Fruit fly (Drosophila melanogaster) whole organism, embryonic: ENCODE results near the gene CG6230.
A peak's percentile ranks its signal among the peaks of the same experiment; 100 is the strongest.

Experiments
- Aef1 ChIP-seq: fragments of 200-800 bp; sonication (Bioruptor generic); IDR thresholded peaks from 3 replicates; pipeline ENCODE4 v1.3.6; 2022; ENCODE audit warnings: missing biosample characterization, missing genetic modification characterization
- Asciz ChIP-seq: fragments of 200-800 bp; sonication (Bioruptor generic); optimal IDR thresholded peaks from 2 replicates; lab custom pipeline; 2017; ENCODE audit warnings: missing biosample characterization, mild to moderate bottlenecking, missing genetic modification characterization, missing genetic modification reagents
- CG10959 ChIP-seq: fragments of 200-800 bp; sonication (Bioruptor generic); IDR thresholded peaks from 2 replicates; pipeline ENCODE4 v1.3.6; 2022; ENCODE audit warnings: missing biosample characterization, missing genetic modification characterization
- CG11696 ChIP-seq: fragments of 200-800 bp; sonication (Bioruptor generic); IDR thresholded peaks from 2 replicates; pipeline ENCODE4 v1.3.6; 2022; ENCODE audit warnings: missing biosample characterization, missing genetic modification characterization
- CG12155 ChIP-seq: fragments of 200-800 bp; sonication (Bioruptor generic); optimal IDR thresholded peaks from 3 replicates; lab custom pipeline; 2016; ENCODE audit warnings: missing biosample characterization, missing genetic modification characterization
- CG12219 ChIP-seq: fragments of 200-800 bp; sonication (Bioruptor generic); optimal IDR thresholded peaks from 3 replicates; lab custom pipeline; 2018; ENCODE audit warnings: missing biosample characterization, mild to moderate bottlenecking, missing genetic modification characterization
- CG13287 ChIP-seq: fragments of 200-800 bp; sonication (Bioruptor generic); IDR thresholded peaks from 2 replicates; pipeline ENCODE4 v1.3.6; 2022; ENCODE audit warnings: missing biosample characterization, missing genetic modification characterization; ENCODE audit not compliant: partially characterized antibody
- CG13424 ChIP-seq: fragments of 200-800 bp; sonication (Bioruptor generic); optimal IDR thresholded peaks from 2 replicates; lab custom pipeline; 2019; ENCODE audit warnings: missing biosample characterization, mild to moderate bottlenecking, missing genetic modification characterization, moderate library complexity
- CG1602 ChIP-seq: fragments of 200-800 bp; sonication (Bioruptor generic); optimal IDR thresholded peaks from 3 replicates; lab custom pipeline; 2016; ENCODE audit warnings: missing biosample characterization, missing genetic modification characterization
- CG1603 ChIP-seq: fragments of 200-800 bp; sonication (Bioruptor generic); optimal IDR thresholded peaks from 2 replicates; lab custom pipeline; 2019; ENCODE audit warnings: missing biosample characterization, mild to moderate bottlenecking, missing genetic modification characterization, moderate library complexity
- CG16815 ChIP-seq: fragments of 200-800 bp; sonication (Bioruptor generic); optimal IDR thresholded peaks from 3 replicates; lab custom pipeline; 2017; ENCODE audit warnings: missing biosample characterization, mild to moderate bottlenecking, missing genetic modification characterization
- CG17829 ChIP-seq: fragments of 200-800 bp; optimal IDR thresholded peaks from 2 replicates; lab custom pipeline; 2019; ENCODE audit warnings: missing biosample characterization, mild to moderate bottlenecking, missing genetic modification characterization, moderate library complexity
- CG18011 ChIP-seq: fragments of 200-800 bp; sonication (Bioruptor generic); optimal IDR thresholded peaks from 2 replicates; lab custom pipeline; 2017; ENCODE audit warnings: missing biosample characterization, missing genetic modification characterization, mild to moderate bottlenecking, moderate library complexity, missing genotype
- CG2116 ChIP-seq: fragments of 200-800 bp; sonication (Bioruptor generic); optimal IDR thresholded peaks from 3 replicates; lab custom pipeline; 2018; ENCODE audit warnings: missing biosample characterization, mild to moderate bottlenecking, missing genetic modification characterization
- CG3407 ChIP-seq: fragments of 200-800 bp; sonication (Bioruptor generic); optimal IDR thresholded peaks from 2 replicates; lab custom pipeline; 2018; ENCODE audit warnings: missing biosample characterization, mild to moderate bottlenecking, missing genetic modification characterization
- CG34224 ChIP-seq: fragments of 200-800 bp; sonication (Bioruptor generic); IDR thresholded peaks from 3 replicates; pipeline ENCODE4 v1.3.6; 2022; ENCODE audit warnings: missing biosample characterization, missing genetic modification characterization; ENCODE audit not compliant: partially characterized antibody
- CG4282 ChIP-seq: fragments of 200-800 bp; sonication (Bioruptor generic); optimal IDR thresholded peaks from 2 replicates; lab custom pipeline; 2016; ENCODE audit warnings: missing biosample characterization, missing genetic modification characterization
- CG4404 ChIP-seq: fragments of 200-800 bp; sonication (Bioruptor generic); IDR thresholded peaks from 2 replicates; pipeline ENCODE4 v1.3.6; 2022; ENCODE audit warnings: missing biosample characterization, missing genetic modification characterization
- CG4854 ChIP-seq: fragments of 200-800 bp; sonication (Bioruptor generic); optimal IDR thresholded peaks from 2 replicates; lab custom pipeline; 2016; ENCODE audit warnings: missing biosample characterization, missing genetic modification characterization, inconsistent platforms
- CG7372 ChIP-seq: fragments of 200-800 bp; sonication (Bioruptor generic); IDR thresholded peaks from 2 replicates; pipeline ENCODE4 v1.3.6; 2022; ENCODE audit warnings: missing biosample characterization, missing genetic modification characterization
- CG7963 ChIP-seq: fragments of 200-800 bp; sonication (Bioruptor generic); IDR thresholded peaks from 3 replicates; pipeline ENCODE4 v1.3.6; 2022; ENCODE audit warnings: missing biosample characterization, missing genetic modification characterization; ENCODE audit not compliant: partially characterized antibody
- CG9932 ChIP-seq: fragments of 200-800 bp; sonication (Bioruptor generic); IDR thresholded peaks from 2 replicates; pipeline ENCODE4 v1.3.6; 2022; ENCODE audit warnings: missing biosample characterization, missing genetic modification characterization
- D19A ChIP-seq: fragments of 200-800 bp; optimal IDR thresholded peaks from 3 replicates; lab custom pipeline; 2019; ENCODE audit warnings: missing biosample characterization, mild to moderate bottlenecking, missing genetic modification characterization, moderate library complexity
- MBD-R2 ChIP-seq: fragments of 200-800 bp; sonication (Bioruptor generic); IDR thresholded peaks from 2 replicates; pipeline ENCODE4 v1.3.6; 2022; ENCODE audit warnings: missing biosample characterization, missing genetic modification characterization
- Max ChIP-seq: fragments of 200-800 bp; sonication (Bioruptor generic); optimal IDR thresholded peaks from 2 replicates; lab custom pipeline; 2016; ENCODE audit warnings: missing biosample characterization, mild to moderate bottlenecking, missing genetic modification characterization
- Myb ChIP-seq: fragments of 200-800 bp; sonication (Bioruptor generic); optimal IDR thresholded peaks from 2 replicates; lab custom pipeline; 2016; ENCODE audit warnings: missing biosample characterization, missing genetic modification characterization
- Oaz ChIP-seq: fragments of 200-800 bp; sonication (Bioruptor generic); IDR thresholded peaks from 2 replicates; pipeline ENCODE4 v1.3.6; 2022; ENCODE audit warnings: missing biosample characterization, missing genetic modification characterization
- PHDP ChIP-seq: fragments of 200-800 bp; sonication (Bioruptor generic); optimal IDR thresholded peaks from 3 replicates; lab custom pipeline; 2018; ENCODE audit warnings: missing biosample characterization, mild to moderate bottlenecking, missing genetic modification characterization, moderate library complexity
- Ptx1 ChIP-seq: fragments of 200-800 bp; sonication (Bioruptor generic); IDR thresholded peaks from 2 replicates; pipeline ENCODE4 v1.3.6; 2022; ENCODE audit warnings: missing biosample characterization, missing genetic modification characterization
- Xbp1 ChIP-seq: fragments of 200-800 bp; sonication (Bioruptor generic); optimal IDR thresholded peaks from 3 replicates; lab custom pipeline; 2016; ENCODE audit warnings: missing biosample characterization, mild to moderate bottlenecking, missing genetic modification characterization
- YL-1 ChIP-seq: fragments of 200-800 bp; sonication (Bioruptor generic); optimal IDR thresholded peaks from 3 replicates; lab custom pipeline; 2017; ENCODE audit warnings: missing biosample characterization, mild to moderate bottlenecking, missing genetic modification characterization
- chinmo ChIP-seq: fragments of 200-800 bp; sonication (Bioruptor generic); IDR thresholded peaks from 4 replicates; pipeline ENCODE4 v1.3.6; 2022; ENCODE audit warnings: missing biosample characterization, missing genetic modification characterization; ENCODE audit not compliant: partially characterized antibody
- dmrt11E ChIP-seq: fragments of 200-800 bp; sonication (Bioruptor generic); optimal IDR thresholded peaks from 3 replicates; lab custom pipeline; 2018; ENCODE audit warnings: missing biosample characterization, mild to moderate bottlenecking, missing genetic modification characterization, moderate library complexity
- ems ChIP-seq: fragments of 200-800 bp; sonication (Bioruptor generic); optimal IDR thresholded peaks from 3 replicates; lab custom pipeline; 2016; ENCODE audit warnings: missing biosample characterization, missing genetic modification characterization
- grn ChIP-seq: fragments of 200-800 bp; sonication (Bioruptor generic); optimal IDR thresholded peaks from 3 replicates; lab custom pipeline; 2017; ENCODE audit warnings: missing biosample characterization, missing genetic modification characterization
- gt ChIP-seq: fragments of 200-800 bp; sonication (Bioruptor generic); IDR thresholded peaks from 2 replicates; pipeline ENCODE4 v1.3.6; 2022; ENCODE audit warnings: missing biosample characterization, missing genetic modification characterization
- hth ChIP-seq: fragments of >200 bp; optimal IDR thresholded peaks from 2 replicates; lab custom pipeline; 2017; ENCODE audit warnings: inconsistent platforms
- klu ChIP-seq: fragments of 200-800 bp; sonication (Bioruptor generic); IDR thresholded peaks from 2 replicates; pipeline ENCODE4 v1.3.6; 2022; ENCODE audit warnings: missing biosample characterization, missing genetic modification characterization
- lilli ChIP-seq: fragments of 200-800 bp; sonication (Bioruptor generic); optimal IDR thresholded peaks from 3 replicates; lab custom pipeline; 2016; ENCODE audit warnings: missing biosample characterization, missing genetic modification characterization
- lola ChIP-seq, 3 experiments: fragments of >200 bp in 2 of 3; fragments of 200-800 bp in 1 of 3; sonication (Bioruptor generic) in 1 of 3; optimal IDR thresholded peaks; 2 replicates each; lab custom pipeline; 2017 to 2019; ENCODE audit warnings: missing biosample characterization in 3 of 3, missing genetic modification characterization in 3 of 3, mild to moderate bottlenecking in 1 of 3, moderate library complexity in 1 of 3
- nmo ChIP-seq: fragments of 200-800 bp; sonication (Bioruptor generic); optimal IDR thresholded peaks from 2 replicates; lab custom pipeline; 2018; ENCODE audit warnings: missing biosample characterization, mild to moderate bottlenecking, missing genetic modification characterization, moderate library complexity
- pum ChIP-seq: fragments of 200-800 bp; sonication (Bioruptor generic); optimal IDR thresholded peaks from 2 replicates; lab custom pipeline; 2016; ENCODE audit warnings: missing biosample characterization, missing genetic modification characterization
- pzg ChIP-seq: fragments of 200-800 bp; sonication (Bioruptor generic); optimal IDR thresholded peaks from 3 replicates; lab custom pipeline; 2018; ENCODE audit warnings: missing biosample characterization, mild to moderate bottlenecking, missing genetic modification characterization, moderate library complexity
- sens ChIP-seq: fragments of 200-800 bp; sonication (Bioruptor generic); peaks from one replicate; lab custom pipeline; 2016; ENCODE audit warnings: missing biosample characterization, missing genetic modification characterization
- sisA ChIP-seq: fragments of 200-800 bp; sonication (Bioruptor generic); IDR thresholded peaks from 2 replicates; pipeline ENCODE4 v1.3.6; 2022; ENCODE audit warnings: missing biosample characterization, missing genetic modification characterization
- sna ChIP-seq: fragments of 200-800 bp; sonication (Bioruptor generic); IDR thresholded peaks from 2 replicates; pipeline ENCODE4 v1.3.6; 2022; ENCODE audit warnings: missing biosample characterization, missing genetic modification characterization; ENCODE audit not compliant: partially characterized antibody
- stwl ChIP-seq: fragments of 200-800 bp; sonication (Bioruptor generic); optimal IDR thresholded peaks from 3 replicates; lab custom pipeline; 2018; ENCODE audit warnings: missing biosample characterization, mild to moderate bottlenecking, missing genetic modification characterization, moderate library complexity
- tgo ChIP-seq: fragments of 200-800 bp; sonication (Bioruptor generic); IDR thresholded peaks from 3 replicates; pipeline ENCODE4 v1.3.6; 2022; ENCODE audit warnings: missing biosample characterization, missing genetic modification characterization
- tin ChIP-seq: fragments of 200-800 bp; sonication (Bioruptor generic); optimal IDR thresholded peaks from 3 replicates; lab custom pipeline; 2016; ENCODE audit warnings: missing biosample characterization, missing genetic modification characterization
- vvl ChIP-seq: fragments of 200-800 bp; sonication (Bioruptor generic); IDR thresholded peaks from 2 replicates; pipeline ENCODE4 v1.3.6; 2022; ENCODE audit warnings: missing biosample characterization, missing genetic modification characterization

CG6230 gene

DNA sequence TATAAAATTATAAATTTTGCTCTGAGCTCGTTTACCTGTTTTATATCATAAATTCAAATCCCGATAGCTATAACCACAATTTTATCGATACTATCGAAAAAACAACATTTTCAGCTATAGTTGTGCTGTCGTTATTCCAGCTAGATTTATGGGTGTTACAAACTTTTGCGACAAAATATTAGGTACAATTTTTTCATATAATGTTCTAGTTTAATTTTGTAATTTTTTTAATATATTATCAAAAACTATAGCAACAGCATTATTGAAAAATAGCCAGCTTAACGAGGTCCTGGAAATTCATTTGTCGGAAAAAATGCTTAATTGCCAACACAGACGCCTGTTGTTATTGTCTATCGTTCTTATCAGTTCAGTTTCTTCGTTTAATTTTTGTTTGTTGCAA lies 29.0 kb downstream of the CG6230 start, which contains the start of gene Wdr59:
Gene Wdr59, plus strand, starts transcription at position 334 of the 400 bp plus-strand sequence.
- TF ChIP-seq MBD-R2 (GFP tag; lab: Robert Waterston, UW) (peak; percentile 49; the same call in 1 of the 2 replicates), grn (GFP tag; lab: Kevin White, UChicago) (no peak), CG7372 (GFP tag; lab: Robert Waterston, UW) (0 out of 2 replicates have a peak, but pooled peaks have one; percentile 10), sisA (GFP tag; lab: Robert Waterston, UW) (no peak), CG34224 (peak; percentile 72; the same call in 2 of the 3 replicates), nmo (GFP tag; lab: Kevin White, UChicago) (peak; percentile 71), CG16815 (GFP tag; lab: Kevin White, UChicago) (peak; percentile 16), tgo (GFP tag; lab: Robert Waterston, UW) (peak; percentile 36; the same call in 1 of the 3 replicates), D19A (tag; lab: Kevin White, UChicago) (no peak), CG13287 (GFP tag; lab: Robert Waterston, UW) (peak; percentile 84), CG3407 (no peak), klu (GFP tag; lab: Robert Waterston, UW) (no peak), ems (GFP tag; lab: Kevin White, UChicago) (peak; percentile 1), CG13424 (tag; lab: Kevin White, UChicago) (peak; percentile 57), Xbp1 (GFP tag; lab: Kevin White, UChicago) (peak; percentile 59), PHDP (tag; lab: Kevin White, UChicago) (no peak), CG10959 (GFP tag; lab: Robert Waterston, UW) (no peak), CG2116 (peak; percentile 91), CG7963 (GFP tag; lab: Robert Waterston, UW) (0 out of 3 replicates have a peak, but pooled peaks have one; percentile 48), hth (lab: Kevin White, UChicago) (no peak), Asciz (GFP tag; lab: Kevin White, UChicago) (no peak), CG12219 (GFP tag; lab: Kevin White, UChicago) (no peak), CG4282 (GFP tag; lab: Kevin White, UChicago) (no peak), Ptx1 (GFP tag; lab: Robert Waterston, UW) (0 out of 2 replicates have a peak, but pooled peaks have one; percentile 20), Max (GFP tag; lab: Kevin White, UChicago) (peak; percentile 64), CG4854 (peak; percentile 9), sna (GFP tag; lab: Robert Waterston, UW) (peak; percentile 52), lola (GFP tag; optimal IDR thresholded peaks at IDR 0.05; lab: Kevin White, UChicago) (peak in 1 of 3 experiments; percentile 59), vvl (GFP tag; lab: Robert Waterston, UW) (peak; percentile 26; the same call in 1 of the 2 replicates), Myb (GFP tag; lab: Kevin White, UChicago) (peak; percentile 54), YL-1 (GFP tag; lab: Kevin White, UChicago) (peak; percentile 25), pzg (GFP tag; lab: Kevin White, UChicago) (peak; percentile 47), CG9932 (GFP tag; lab: Robert Waterston, UW) (peak; percentile 60; the same call in 1 of the 2 replicates), CG11696 (GFP tag; lab: Robert Waterston, UW) (no peak), lilli (peak; percentile 52), CG1603 (tag; lab: Kevin White, UChicago) (no peak), Aef1 (GFP tag; lab: Robert Waterston, UW) (0 out of 3 replicates have a peak, but pooled peaks have one; percentile 19), gt (GFP tag; lab: Robert Waterston, UW) (no peak), chinmo (GFP tag; lab: Robert Waterston, UW) (no peak), dmrt11E (tag; lab: Kevin White, UChicago) (peak; percentile 49), CG17829 (tag; lab: Kevin White, UChicago) (peak; percentile 66), pum (GFP tag; lab: Kevin White, UChicago) (no peak), sens (GFP tag; lab: Kevin White, UChicago) (peak; percentile 80), stwl (tag; lab: Kevin White, UChicago) (peak; percentile 38), CG4404 (no peak), CG1602 (peak; percentile 29), CG12155 (GFP tag; lab: Kevin White, UChicago) (peak; percentile 39), CG18011 (GFP tag; lab: Kevin White, UChicago) (no peak), Oaz (no peak), tin (GFP tag; lab: Kevin White, UChicago) (peak; percentile 27)
